Fruit fly (Drosophila melanogaster): Measurements from ENCODE around the gene eIF2beta.

Gene eIF2beta

dm6 chr3L:12529431-12530007 lies 3.0 kb upstream of the eIF2beta start:
- no peak for TF ChIP-seq CG17801 (GFP tag; optimal IDR thresholded peaks at IDR 0.05; ENCODE audit: partially characterized antibody)

DNA sequence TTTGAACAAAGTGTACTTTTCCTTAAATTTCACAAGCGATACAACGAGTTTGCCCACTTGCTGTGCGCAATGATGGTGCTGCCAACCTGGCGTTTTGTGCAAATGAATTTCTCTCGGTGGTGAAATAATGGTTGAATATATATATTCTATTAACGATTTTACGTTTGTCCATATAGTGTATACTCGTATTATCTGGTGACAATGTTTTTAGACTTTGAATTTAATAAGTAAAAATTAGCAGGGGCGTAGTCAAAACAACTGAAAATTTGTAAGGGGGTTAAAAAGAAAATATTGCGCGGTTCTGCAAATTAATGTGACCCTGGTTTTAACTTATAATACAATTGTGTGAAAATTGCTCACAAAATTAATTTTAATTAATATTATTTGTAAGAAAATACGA lies 2.6 kb downstream of the eIF2beta start, which contains the start of the genes ver and Gcn5:
ver (plus strand) TSS at position 47 of the 400 bp plus-strand sequence.
Gcn5 (minus strand) TSS at position 74 of the 400 bp plus-strand sequence.
- peak; percentile 96 for TF ChIP-seq CG17801 (GFP tag; optimal IDR thresholded peaks at IDR 0.05; ENCODE audit: partially characterized antibody)

- TF ChIP-seq CG17801 (GFP tag; optimal IDR thresholded peaks at IDR 0.05; ENCODE audit: partially characterized antibody): no peak
Observed at dm6 chr3L:12519315-12519714, 7.2 kb downstream of the eIF2beta start.

DNA sequence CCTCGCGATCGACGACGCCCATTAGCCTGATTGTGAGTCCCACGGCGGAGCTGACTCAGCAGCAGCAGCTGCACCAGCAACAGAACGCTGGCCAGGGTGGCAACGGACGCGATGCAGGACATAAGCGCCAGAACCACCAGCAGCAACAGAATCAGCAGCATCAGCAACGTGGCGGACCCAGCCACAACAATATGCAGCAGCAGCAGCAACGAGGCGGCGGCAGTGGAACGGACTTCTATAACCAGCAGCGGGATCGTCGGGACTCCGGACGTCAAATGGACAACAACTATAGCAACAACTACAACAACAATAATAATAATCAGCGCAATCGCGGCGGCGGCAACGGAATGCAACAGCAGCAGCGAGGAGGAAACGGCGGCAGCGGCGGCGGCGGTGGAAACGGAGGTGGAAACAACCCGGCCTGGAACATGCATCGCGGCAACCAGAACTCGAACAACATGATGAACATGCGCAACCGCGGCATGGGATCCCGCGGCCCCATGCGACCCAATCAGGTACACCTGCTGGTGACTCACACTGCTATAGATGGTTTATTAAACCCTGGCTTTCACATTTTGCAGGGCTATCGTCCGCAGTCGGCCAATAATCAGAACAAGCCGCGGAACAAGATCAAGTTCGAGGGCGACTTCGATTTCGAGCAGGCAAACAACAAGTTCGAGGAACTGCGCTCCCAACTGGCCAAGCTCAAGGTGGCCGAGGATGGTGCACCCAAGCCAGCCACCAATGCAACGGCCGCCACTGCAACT lies 8.9 kb downstream of the eIF2beta start:
- no peak for TF ChIP-seq CG17801 (GFP tag; optimal IDR thresholded peaks at IDR 0.05; ENCODE audit: partially characterized antibody)

- TF ChIP-seq CG17801 (GFP tag; optimal IDR thresholded peaks at IDR 0.05; ENCODE audit: partially characterized antibody): peak; percentile 72
Observed at dm6 chr3L:12515691-12516455, 10.7 kb downstream of the eIF2beta start.

DNA sequence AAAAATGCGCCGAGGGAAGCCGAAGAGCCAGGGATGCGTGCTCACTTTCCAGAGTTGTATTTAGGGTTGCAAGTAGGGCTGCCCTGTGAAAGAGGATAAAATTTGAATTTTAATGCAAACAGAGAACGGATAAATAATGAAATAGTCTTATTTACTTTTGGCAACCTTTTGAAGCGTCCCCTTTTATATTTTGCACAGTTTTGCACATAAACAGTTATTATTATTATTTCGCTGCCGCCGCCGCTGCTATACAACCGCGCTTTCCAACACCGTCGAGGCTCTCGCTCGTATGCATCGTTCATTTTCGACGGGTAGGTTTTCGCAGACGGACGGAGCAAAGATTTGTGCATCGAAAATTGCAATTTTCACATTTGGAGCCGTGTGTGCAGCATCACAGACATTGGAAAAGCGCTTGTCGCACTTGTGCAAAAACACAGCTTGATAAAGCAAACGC lies 11.7 kb downstream of the eIF2beta start, which contains the start of the genes sti and tral:
sti (minus strand) TSS at position 54 of the 454 bp plus-strand sequence.
tral (plus strand) TSS at position 298 of the 454 bp plus-strand sequence.
- peak; percentile 82 for TF ChIP-seq CG17801 (GFP tag; optimal IDR thresholded peaks at IDR 0.05; ENCODE audit: partially characterized antibody)

dm6 chr3L:12507571-12507970 lies 19.0 kb downstream of the eIF2beta start, which contains the start of gene CG10654:
Gene CG10654, minus strand, starts transcription at chr3L:12507840.
- TF ChIP-seq CG17801 (GFP tag; optimal IDR thresholded peaks at IDR 0.05; ENCODE audit: partially characterized antibody): no peak

dm6 chr3L:12506963-12507552 lies 19.5 kb downstream of the eIF2beta start:
- TF ChIP-seq CG17801 (GFP tag; optimal IDR thresholded peaks at IDR 0.05; ENCODE audit: partially characterized antibody): no peak

dm6 chr3L:12505990-12506389 lies 20.5 kb downstream of the eIF2beta start:
- no peak for TF ChIP-seq CG17801 (GFP tag; optimal IDR thresholded peaks at IDR 0.05; ENCODE audit: partially characterized antibody)

DNA sequence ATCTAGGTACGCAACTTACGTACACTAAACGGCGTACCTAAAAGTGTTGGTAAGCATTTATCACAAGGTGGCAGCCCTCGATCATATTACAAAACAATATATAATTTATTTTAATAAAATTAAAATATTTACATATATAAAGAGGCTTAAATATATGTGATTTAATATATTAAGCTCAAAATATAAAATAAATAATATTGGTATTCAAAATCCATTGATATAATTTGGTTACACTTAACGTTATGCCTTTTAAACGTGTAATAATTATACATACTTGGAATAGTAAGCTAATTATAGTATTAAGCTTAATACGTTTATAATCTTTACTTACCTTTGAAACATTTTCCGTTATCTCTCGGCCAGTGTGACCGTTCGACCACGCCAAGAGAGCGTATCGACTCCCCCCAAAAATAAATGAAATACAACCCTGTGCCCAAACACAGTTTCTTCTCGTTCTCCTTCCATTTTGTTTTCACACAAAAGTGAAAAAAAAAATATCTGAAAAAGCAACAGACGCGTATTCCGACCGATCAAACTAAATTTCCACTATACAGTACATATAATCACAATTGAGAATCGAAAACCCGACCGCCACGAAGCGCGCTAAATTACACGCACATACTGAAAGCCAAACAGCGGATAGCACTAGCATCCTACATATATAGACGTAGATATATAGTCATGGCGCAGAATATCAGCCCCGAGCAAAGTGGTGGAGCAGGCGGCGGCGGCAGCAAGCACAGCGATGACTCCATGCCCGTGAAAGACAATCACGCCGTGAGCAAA lies 22.5 kb downstream of the eIF2beta start, which contains the start of the genes CG10646 and vih:
CG10646 (minus strand) TSS at position 30 of the 786 bp plus-strand sequence.
vih (plus strand) TSS at position 428 of the 786 bp plus-strand sequence.
- TF ChIP-seq CG17801 (GFP tag; optimal IDR thresholded peaks at IDR 0.05; ENCODE audit: partially characterized antibody): peak; percentile 35

DNA sequence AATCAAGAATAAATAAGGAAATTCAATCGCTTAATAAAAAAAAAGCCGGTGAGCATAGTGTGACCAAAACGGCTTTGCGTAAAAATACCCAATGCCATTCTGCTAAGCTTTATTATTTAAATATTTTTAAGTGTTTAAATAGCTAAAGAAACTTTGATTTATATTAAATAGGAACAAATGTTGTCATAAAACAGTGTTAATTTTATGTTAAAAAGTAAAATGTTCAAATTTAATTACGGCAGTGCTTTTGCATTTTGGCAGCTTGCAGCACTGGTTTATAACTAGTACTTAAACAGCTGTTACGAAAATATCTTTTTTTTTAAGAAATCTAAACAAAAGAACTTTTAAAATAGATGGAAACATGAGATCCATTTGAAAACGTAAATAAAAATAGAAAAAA lies 25.3 kb downstream of the eIF2beta start, which contains the start of the genes CG10638 and CG10681:
CG10638 (minus strand) TSS at position 63 of the 400 bp plus-strand sequence.
CG10681 (plus strand) TSS at position 265 of the 400 bp plus-strand sequence.
- peak; percentile 80 for TF ChIP-seq CG17801 (GFP tag; optimal IDR thresholded peaks at IDR 0.05; ENCODE audit: partially characterized antibody)

dm6 chr3L:12496428-12497344 lies 29.8 kb downstream of the eIF2beta start, which contains the start of gene CG10657:
Gene CG10657, minus strand, starts transcription at chr3L:12497216.
- no peak for TF ChIP-seq CG17801 (GFP tag; optimal IDR thresholded peaks at IDR 0.05; ENCODE audit: partially characterized antibody)

Measured in ovary, adult (tissue).